Worm (Caenorhabditis elegans) whole organism, L1 larva: ENCODE results near the gene col-163.

Experiments used
- C04F5.9 ChIP-seq: sonication (generic microtip); optimal IDR thresholded peaks from 2 replicates; lab custom pipeline; 2016; ENCODE audit warnings: missing genetic modification characterization, missing compliant biosample characterization
- Y116A8C.19 ChIP-seq: sonication (generic microtip); optimal IDR thresholded peaks from 2 replicates; lab custom pipeline; 2016; ENCODE audit warnings: missing compliant biosample characterization, missing genetic modification characterization, borderline replicate concordance
- dpl-1 ChIP-seq, 3 experiments: fragments of 150-350 bp in 2 of 3; sonication (generic microtip) in 1 of 3; optimal IDR thresholded peaks; 2 replicates each; lab custom pipeline; 2014 to 2017; ENCODE audit warnings: missing biosample characterization in 3 of 3, missing genetic modification characterization in 3 of 3, missing genetic modification reagents in 3 of 3
- efl-3 ChIP-seq: fragments of 200-800 bp; sonication (Bioruptor generic); optimal IDR thresholded peaks from 2 replicates; lab custom pipeline; 2018; ENCODE audit warnings: mild to moderate bottlenecking, missing genetic modification characterization, missing compliant biosample characterization
- egl-13 ChIP-seq: sonication (generic microtip); optimal IDR thresholded peaks from 2 replicates; lab custom pipeline; 2016; ENCODE audit warnings: missing genotype, missing genetic modification reagents, missing genetic modification characterization, missing compliant biosample characterization
- egl-27 ChIP-seq, 2 experiments: fragments of 150-350 bp in 1 of 2; sonication (generic microtip); optimal IDR thresholded peaks; 3 replicates each; lab custom pipeline; 2017 to 2018; ENCODE audit warnings: missing biosample characterization in 2 of 2, missing genetic modification characterization in 2 of 2, missing genetic modification reagents in 2 of 2
- ets-5 ChIP-seq: fragments of 200-800 bp; sonication (Bioruptor generic); IDR thresholded peaks from 2 replicates; pipeline ENCODE4 v1.3.6; 2022; ENCODE audit warnings: missing genetic modification characterization, missing compliant biosample characterization
- fkh-10 ChIP-seq: sonication (generic microtip); optimal IDR thresholded peaks from 2 replicates; lab custom pipeline; 2017; ENCODE audit warnings: missing biosample characterization, missing genetic modification reagents, missing genetic modification characterization
- fkh-4 ChIP-seq: sonication (generic microtip); optimal IDR thresholded peaks from 2 replicates; lab custom pipeline; 2016; ENCODE audit warnings: missing compliant biosample characterization, missing genetic modification characterization, borderline replicate concordance
- jun-1 ChIP-seq: fragments of 150-350 bp; optimal IDR thresholded peaks from 2 replicates; lab custom pipeline; 2014; ENCODE audit warnings: missing biosample characterization, missing genetic modification reagents, missing genetic modification characterization
- lin-14 ChIP-seq: fragments of 200-800 bp; sonication (Bioruptor generic); optimal IDR thresholded peaks from 2 replicates; lab custom pipeline; 2018; ENCODE audit warnings: mild to moderate bottlenecking, missing genetic modification characterization, moderate library complexity, missing compliant biosample characterization
- lin-35 ChIP-seq, 2 experiments: fragments of 150-350 bp; optimal IDR thresholded peaks; 2 replicates each; lab custom pipeline; 2014; ENCODE audit warnings: missing biosample characterization in 2 of 2, missing genetic modification characterization in 2 of 2, missing genetic modification reagents in 2 of 2
- lsy-2 ChIP-seq, 2 experiments: fragments of 150-350 bp; optimal IDR thresholded peaks; 2 replicates each; lab custom pipeline; 2014; ENCODE audit warnings: missing biosample characterization in 2 of 2, missing genetic modification characterization in 2 of 2
- mab-9 ChIP-seq: fragments of 200-800 bp; sonication (Bioruptor generic); IDR thresholded peaks from 2 replicates; pipeline ENCODE4 v1.3.6; 2022; ENCODE audit warnings: missing genetic modification reagents, missing genetic modification characterization, missing compliant biosample characterization
- nhr-20 ChIP-seq: sonication (generic microtip); optimal IDR thresholded peaks from 2 replicates; lab custom pipeline; 2016; ENCODE audit warnings: mild to moderate bottlenecking, missing genetic modification characterization, missing compliant biosample characterization
- nhr-237 ChIP-seq: fragments of 150-350 bp; optimal IDR thresholded peaks from 2 replicates; lab custom pipeline; 2014; ENCODE audit warnings: missing biosample characterization, missing genetic modification characterization
- nhr-28 ChIP-seq: fragments of 150-350 bp; optimal IDR thresholded peaks from 2 replicates; lab custom pipeline; 2014; ENCODE audit warnings: missing biosample characterization, missing genetic modification characterization
- nhr-76 ChIP-seq: sonication (generic microtip); optimal IDR thresholded peaks from 2 replicates; lab custom pipeline; 2017; ENCODE audit warnings: missing biosample characterization, missing genetic modification characterization
- pax-3 ChIP-seq: fragments of 200-800 bp; sonication (Bioruptor generic); optimal IDR thresholded peaks from 2 replicates; lab custom pipeline; 2018; ENCODE audit warnings: mild to moderate bottlenecking, missing genetic modification characterization, moderate library complexity, missing compliant biosample characterization
- pqm-1 ChIP-seq: sonication (generic microtip); optimal IDR thresholded peaks from 3 replicates; lab custom pipeline; 2017; ENCODE audit warnings: missing biosample characterization, missing genetic modification characterization
- skn-1 ChIP-seq: fragments of 150-350 bp; optimal IDR thresholded peaks from 2 replicates; lab custom pipeline; 2014; ENCODE audit warnings: missing biosample characterization, missing genetic modification characterization
- snpc-4 ChIP-seq: fragments of 150-350 bp; optimal IDR thresholded peaks from 2 replicates; lab custom pipeline; 2014; ENCODE audit warnings: missing biosample characterization, missing genetic modification characterization
- sox-4 ChIP-seq: sonication (generic microtip); optimal IDR thresholded peaks from 2 replicates; lab custom pipeline; 2016; ENCODE audit warnings: missing genetic modification characterization, missing compliant biosample characterization
- swsn-7 ChIP-seq: sonication (generic microtip); optimal IDR thresholded peaks from 2 replicates; lab custom pipeline; 2016; ENCODE audit warnings: missing genetic modification characterization, missing compliant biosample characterization
- tlp-1 ChIP-seq: fragments of 150-350 bp; optimal IDR thresholded peaks from 2 replicates; lab custom pipeline; 2014; ENCODE audit warnings: missing biosample characterization, missing genetic modification characterization
- unc-30 ChIP-seq: sonication (generic microtip); optimal IDR thresholded peaks from 2 replicates; lab custom pipeline; 2017; ENCODE audit warnings: missing biosample characterization, missing genetic modification characterization
- vab-15 ChIP-seq: sonication (generic microtip); optimal IDR thresholded peaks from 2 replicates; lab custom pipeline; 2017; ENCODE audit warnings: missing genotype, mild to moderate bottlenecking, missing genetic modification characterization, missing compliant biosample characterization
- xbp-1 ChIP-seq: sonication (generic microtip); optimal IDR thresholded peaks from 2 replicates; lab custom pipeline; 2016; ENCODE audit warnings: missing genetic modification characterization, missing compliant biosample characterization
- zip-4 ChIP-seq: fragments of 200-800 bp; sonication (Bioruptor generic); optimal IDR thresholded peaks from 2 replicates; lab custom pipeline; 2018; ENCODE audit warnings: mild to moderate bottlenecking, missing genetic modification characterization, moderate library complexity, missing compliant biosample characterization
- ztf-4 ChIP-seq: fragments of 150-350 bp; optimal IDR thresholded peaks from 2 replicates; lab custom pipeline; 2014; ENCODE audit warnings: missing biosample characterization, missing genetic modification characterization

Gene col-163

ce11 chrV:20623060-20623459, 23.2 kb downstream of the col-163 start, which contains the start of gene F46B3.8:
Gene F46B3.8 (minus strand): TSS chrV:20623160.
- TF ChIP-seq nhr-28 (tag; lab: Kevin White, UChicago), result no peak
- no peak for TF ChIP-seq lin-14 (GFP tag; lab: Kevin White, UChicago)
- TF ChIP-seq jun-1 (tag; lab: Kevin White, UChicago), result no peak
- no peak for TF ChIP-seq ztf-4 (tag; lab: Kevin White, UChicago)
- no peak for TF ChIP-seq pax-3 (tag; lab: Kevin White, UChicago)
- no peak for TF ChIP-seq zip-4 (GFP tag; lab: Kevin White, UChicago)

ce11 chrV:20625260-20625659, 25.4 kb downstream of the col-163 start:
- TF ChIP-seq egl-27 (tag; optimal IDR thresholded peaks at IDR 0.05; lab: Kevin White, UChicago) (no peak), tlp-1 (no peak), skn-1 (tag; lab: Kevin White, UChicago) (no peak)
- TF ChIP-seq, all 84 proteins: peak for 0

- TF ChIP-seq snpc-4 (no peak), efl-3 (no peak), ets-5 (GFP tag; lab: Robert Waterston, UW) (no peak), jun-1 (tag; lab: Kevin White, UChicago) (no peak), egl-27 (tag; optimal IDR thresholded peaks at IDR 0.05; lab: Kevin White, UChicago) (no peak), skn-1 (tag; lab: Kevin White, UChicago) (no peak)
Measured at ce11 chrV:20626043-20626761, 26.3 kb downstream of the col-163 start, which contains the start of the genes F46B3.9 and srz-18. Gene F46B3.9 (minus strand): TSS chrV:20626143. Gene srz-18 (plus strand): TSS chrV:20626711.

- TF ChIP-seq swsn-7 (tag; lab: Kevin White, UChicago) (no peak), unc-30 (tag; lab: Kevin White, UChicago) (no peak), snpc-4 (no peak), vab-15 (tag; lab: Kevin White, UChicago) (no peak), nhr-20 (tag; lab: Kevin White, UChicago) (no peak), xbp-1 (tag; lab: Kevin White, UChicago) (no peak)
Measured at ce11 chrV:20631255-20631654, 31.4 kb downstream of the col-163 start, which contains the start of gene F46B3.14. Gene F46B3.14 (minus strand): TSS chrV:20631355.

ce11 chrV:20633619-20634018, 33.7 kb downstream of the col-163 start, which contains the start of gene F46B3.15:
Gene F46B3.15 (minus strand): TSS chrV:20633719.
- no peak for TF ChIP-seq fkh-4 (tag; lab: Kevin White, UChicago)
- TF ChIP-seq dpl-1 (GFP tag; optimal IDR thresholded peaks at IDR 0.05; lab: Kevin White, UChicago), result no peak
- TF ChIP-seq mab-9 (GFP tag; lab: Robert Waterston, UW), result no peak
- TF ChIP-seq lin-35 (GFP tag; optimal IDR thresholded peaks at IDR 0.05; lab: Kevin White, UChicago), result no peak
- no peak for TF ChIP-seq tlp-1
- no peak for TF ChIP-seq egl-27 (tag; optimal IDR thresholded peaks at IDR 0.05; lab: Kevin White, UChicago)
- TF ChIP-seq pqm-1 (tag; lab: Kevin White, UChicago), result no peak
- no peak for TF ChIP-seq ets-5 (GFP tag; lab: Robert Waterston, UW)
- no peak for TF ChIP-seq fkh-10
- TF ChIP-seq lsy-2 (tag; optimal IDR thresholded peaks at IDR 0.05; lab: Kevin White, UChicago), result no peak
- no peak for TF ChIP-seq Y116A8C.19 (tag; lab: Kevin White, UChicago)
- TF ChIP-seq sox-4 (tag; lab: Kevin White, UChicago), result no peak
- no peak for TF ChIP-seq efl-3
- no peak for TF ChIP-seq nhr-76 (tag; lab: Kevin White, UChicago)
- no peak for TF ChIP-seq nhr-237 (tag; lab: Kevin White, UChicago)

- TF ChIP-seq C04F5.9 (tag; lab: Kevin White, UChicago), result no peak
- TF ChIP-seq egl-13 (tag; lab: Kevin White, UChicago), result no peak
Measured at ce11 chrV:20634330-20634729, 34.4 kb downstream of the col-163 start, which contains the start of gene F46B3.16. Gene F46B3.16 (plus strand): TSS chrV:20634630.
